Worm (Caenorhabditis elegans): ENCODE data around the gene C56E6.2.

C56E6.2 gene

ce11 chrII:6493709-6494326 is 30.9 kb upstream of the C56E6.2 start (continued):
- no peak for TF ChIP-seq snpc-4 (GFP tag; optimal IDR thresholded peaks at IDR 0.05)
- no peak for TF ChIP-seq snpc-4 (tag; optimal IDR thresholded peaks at IDR 0.05)
- no peak for TF ChIP-seq ztf-3 (GFP tag; optimal IDR thresholded peaks at IDR 0.05)

ce11 chrII:6496496-6496895 is 28.2 kb upstream of the C56E6.2 start:
- TF ChIP-seq ceh-58 (GFP tag; IDR thresholded peaks at IDR 0.05), result no peak

ce11 chrII:6497137-6497536 is 27.6 kb upstream of the C56E6.2 start:
- TF ChIP-seq C17E4.6 (GFP tag; IDR thresholded peaks at IDR 0.05) (no peak), cebp-2 (GFP tag; IDR thresholded peaks at IDR 0.05) (no peak), nhr-27 (tag; optimal IDR thresholded peaks at IDR 0.05) (no peak), sptf-2 (GFP tag; optimal IDR thresholded peaks at IDR 0.05) (no peak), zim-3 (tag; optimal IDR thresholded peaks at IDR 0.05) (no peak)

- no peak for TF ChIP-seq gei-17 (GFP tag; optimal IDR thresholded peaks at IDR 0.05)
- TF ChIP-seq Y95B8A.8 (GFP tag; IDR thresholded peaks at IDR 0.05), result no peak
- TF ChIP-seq dpl-1 (GFP tag; optimal IDR thresholded peaks at IDR 0.05), result no peak
Measured at ce11 chrII:6498609-6499008, 26.1 kb upstream of the C56E6.2 start.

ce11 chrII:6499067-6499466 is 25.7 kb upstream of the C56E6.2 start, which contains the start of gene twk-49:
TSS of gene twk-49 (minus strand) at chrII:6499167.
- TF ChIP-seq tbx-9 (tag; optimal IDR thresholded peaks at IDR 0.05; ENCODE audit: borderline replicate concordance) (no peak), nhr-90 (tag; optimal IDR thresholded peaks at IDR 0.05) (no peak), hrde-1 (tag; optimal IDR thresholded peaks at IDR 0.05; ENCODE audit: borderline replicate concordance) (no peak)

ce11 chrII:6500161-6500560 is 24.6 kb upstream of the C56E6.2 start, which contains the start of gene R05G9.5:
TSS of gene R05G9.5 (minus strand) at chrII:6500261.
- TF ChIP-seq nhr-120 (GFP tag; IDR thresholded peaks at IDR 0.05), result no peak
- no peak for TF ChIP-seq let-607 (tag; optimal IDR thresholded peaks at IDR 0.05)
- TF ChIP-seq ceh-79 (tag; optimal IDR thresholded peaks at IDR 0.05), result no peak
- TF ChIP-seq pbrm-1 (GFP tag; IDR thresholded peaks at IDR 0.05), result no peak
- no peak for TF ChIP-seq F33H1.4 (GFP tag; IDR thresholded peaks at IDR 0.05)
- TF ChIP-seq aptf-2 (GFP tag; conservative IDR thresholded peaks at IDR 0.05), result no peak
- no peak for TF ChIP-seq ztf-26 (tag; optimal IDR thresholded peaks at IDR 0.05)
- no peak for TF ChIP-seq C06A6.2 (GFP tag; conservative IDR thresholded peaks at IDR 0.05)
- TF ChIP-seq lir-1 (GFP tag; conservative IDR thresholded peaks at IDR 0.05), result no peak
- no peak for TF ChIP-seq snpc-1.1 (tag; optimal IDR thresholded peaks at IDR 0.05; ENCODE audit: insufficient read depth)
- TF ChIP-seq nhr-27 (tag; optimal IDR thresholded peaks at IDR 0.05), result no peak
- no peak for TF ChIP-seq ztf-28 (GFP tag; IDR thresholded peaks at IDR 0.05)
- TF ChIP-seq ztf-25 (GFP tag; IDR thresholded peaks at IDR 0.05), result no peak
- no peak for TF ChIP-seq madf-3 (GFP tag; IDR thresholded peaks at IDR 0.05)
- TF ChIP-seq F52B5.7 (tag; optimal IDR thresholded peaks at IDR 0.05), result no peak
- no peak for TF ChIP-seq mxl-1 (tag; optimal IDR thresholded peaks at IDR 0.05)
- no peak for TF ChIP-seq F57A8.1 (GFP tag; optimal IDR thresholded peaks at IDR 0.05)
